Worm (Caenorhabditis elegans): ENCODE data around the gene cdf-2.

ce11 chrX:12425427-12425826 is 41.3 kb downstream of the cdf-2 start, which contains the start of gene T24D3.2:
- TF ChIP-seq T22C8.4 (GFP tag; IDR thresholded peaks at IDR 0.05) (no peak), ref-1 (GFP tag; conservative IDR thresholded peaks at IDR 0.05) (no peak), klf-2 (GFP tag; conservative IDR thresholded peaks at IDR 0.05) (no peak)

All from whole organism, midembryonic.